Fruit fly (Drosophila melanogaster): Measurements from ENCODE around the gene CG34456.

- TF ChIP-seq pan (optimal IDR thresholded peaks at IDR 0.05) (no peak), EcR (GFP tag; optimal IDR thresholded peaks at IDR 0.05) (no peak), psq (optimal IDR thresholded peaks at IDR 0.05) (no peak), Dll (optimal IDR thresholded peaks at IDR 0.05) (no peak), CG8478 (optimal IDR thresholded peaks at IDR 0.05) (no peak), usp (GFP tag; optimal IDR thresholded peaks at IDR 0.05) (no peak)
Observed at dm6 chr3L:9376573-9376972, 14.7 kb downstream of the CG34456 start.

Data from whole organism.